Fruit fly (Drosophila melanogaster) whole organism, embryonic: ENCODE results near the gene Tyler.

Source experiments
- Abd-B ChIP-seq: fragments of 200-800 bp; sonication (Bioruptor generic); optimal IDR thresholded peaks from 2 replicates; lab custom pipeline; 2018; ENCODE audit warnings: missing biosample characterization, mild to moderate bottlenecking, missing genetic modification characterization, moderate library complexity
- Blimp-1 ChIP-seq: fragments of 200-800 bp; sonication (Bioruptor generic); optimal IDR thresholded peaks from 3 replicates; lab custom pipeline; 2018; ENCODE audit warnings: missing biosample characterization, missing genetic modification characterization, mild to moderate bottlenecking, moderate library complexity, missing genetic modification reagents
- CG10267 ChIP-seq: fragments of 200-800 bp; sonication (Bioruptor generic); optimal IDR thresholded peaks from 2 replicates; lab custom pipeline; 2018; ENCODE audit warnings: missing biosample characterization, mild to moderate bottlenecking, missing genetic modification characterization, moderate library complexity
- CG10366 ChIP-seq: fragments of 200-800 bp; sonication (Bioruptor generic); IDR thresholded peaks from 2 replicates; pipeline ENCODE4 v1.3.6; 2022; ENCODE audit warnings: missing biosample characterization, missing genetic modification characterization
- CG11085 ChIP-seq: fragments of 200-800 bp; sonication (Bioruptor generic); IDR thresholded peaks from 2 replicates; pipeline ENCODE4 v1.3.6; 2022; ENCODE audit warnings: missing biosample characterization, missing genetic modification characterization
- CG12104 ChIP-seq: fragments of 200-800 bp; sonication (Bioruptor generic); optimal IDR thresholded peaks from 3 replicates; lab custom pipeline; 2016; ENCODE audit warnings: missing biosample characterization, missing genetic modification characterization
- CG13424 ChIP-seq: fragments of 200-800 bp; sonication (Bioruptor generic); optimal IDR thresholded peaks from 2 replicates; lab custom pipeline; 2019; ENCODE audit warnings: missing biosample characterization, mild to moderate bottlenecking, missing genetic modification characterization, moderate library complexity
- CG15011 ChIP-seq: fragments of 200-800 bp; sonication (Bioruptor generic); optimal IDR thresholded peaks from 3 replicates; lab custom pipeline; 2018; ENCODE audit warnings: missing biosample characterization, mild to moderate bottlenecking, missing genetic modification characterization
- CG17912 ChIP-seq: fragments of 200-800 bp; sonication (Bioruptor generic); optimal IDR thresholded peaks from 2 replicates; lab custom pipeline; 2018; ENCODE audit warnings: missing biosample characterization, mild to moderate bottlenecking, missing genetic modification characterization
- CG18619 ChIP-seq: fragments of 200-800 bp; sonication (Bioruptor generic); optimal IDR thresholded peaks from 3 replicates; lab custom pipeline; 2017; ENCODE audit warnings: missing biosample characterization, mild to moderate bottlenecking, missing genetic modification characterization
- CG2116 ChIP-seq: fragments of 200-800 bp; sonication (Bioruptor generic); optimal IDR thresholded peaks from 3 replicates; lab custom pipeline; 2018; ENCODE audit warnings: missing biosample characterization, mild to moderate bottlenecking, missing genetic modification characterization
- CG30020 ChIP-seq: fragments of 200-800 bp; optimal IDR thresholded peaks from 2 replicates; lab custom pipeline; 2019; ENCODE audit warnings: missing biosample characterization, mild to moderate bottlenecking, missing genetic modification characterization, moderate library complexity
- CG3281 ChIP-seq: fragments of 200-800 bp; sonication (Bioruptor generic); optimal IDR thresholded peaks from 3 replicates; lab custom pipeline; 2017; ENCODE audit warnings: missing biosample characterization, mild to moderate bottlenecking, missing genetic modification characterization
- CG33557 ChIP-seq: fragments of 200-800 bp; sonication (Bioruptor generic); optimal IDR thresholded peaks from 2 replicates; lab custom pipeline; 2019; ENCODE audit warnings: missing biosample characterization, mild to moderate bottlenecking, missing genetic modification characterization, moderate library complexity
- CG34224 ChIP-seq: fragments of 200-800 bp; sonication (Bioruptor generic); IDR thresholded peaks from 3 replicates; pipeline ENCODE4 v1.3.6; 2022; ENCODE audit warnings: missing biosample characterization, missing genetic modification characterization; ENCODE audit not compliant: partially characterized antibody
- CG3726 ChIP-seq: fragments of 200-800 bp; sonication (Bioruptor generic); IDR thresholded peaks from 3 replicates; pipeline ENCODE4, ENCODE4 v1.3.6; 2022; ENCODE audit warnings: missing biosample characterization, missing genetic modification characterization
- CG4617 ChIP-seq: fragments of 200-800 bp; sonication (Bioruptor generic); optimal IDR thresholded peaks from 3 replicates; lab custom pipeline; 2016; ENCODE audit warnings: missing biosample characterization, missing genetic modification characterization, borderline replicate concordance
- CG6175 ChIP-seq: fragments of 200-800 bp; sonication (Bioruptor generic); IDR thresholded peaks from 3 replicates; pipeline ENCODE4 v1.3.6; 2022; ENCODE audit warnings: missing biosample characterization, missing genetic modification characterization
- CG7745 ChIP-seq: fragments of 200-800 bp; sonication (Bioruptor generic); optimal IDR thresholded peaks from 2 replicates; lab custom pipeline; 2018; ENCODE audit warnings: missing biosample characterization, mild to moderate bottlenecking, missing genetic modification characterization, moderate library complexity
- CG7839 ChIP-seq: fragments of 200-800 bp; sonication (Bioruptor generic); optimal IDR thresholded peaks from 3 replicates; lab custom pipeline; 2018; ENCODE audit warnings: missing biosample characterization, mild to moderate bottlenecking, missing genetic modification characterization, moderate library complexity
- CG9797 ChIP-seq: fragments of 200-800 bp; sonication (Bioruptor generic); optimal IDR thresholded peaks from 3 replicates; lab custom pipeline; 2018; ENCODE audit warnings: missing biosample characterization, mild to moderate bottlenecking, missing genetic modification characterization
- CHES-1-like ChIP-seq: fragments of 200-800 bp; sonication (Bioruptor generic); optimal IDR thresholded peaks from 2 replicates; lab custom pipeline; 2016; ENCODE audit warnings: missing biosample characterization, missing genetic modification characterization
- CTCF ChIP-seq: fragments of 200-800 bp; sonication (Bioruptor generic); optimal IDR thresholded peaks from 2 replicates; lab custom pipeline; 2017; ENCODE audit warnings: missing biosample characterization, mild to moderate bottlenecking, missing genetic modification characterization, moderate library complexity
- Camta ChIP-seq: fragments of 200-800 bp; sonication (Bioruptor generic); optimal IDR thresholded peaks from 2 replicates; lab custom pipeline; 2016; ENCODE audit warnings: missing biosample characterization, missing genetic modification characterization
- CoRest ChIP-seq: fragments of 200-800 bp; sonication (Bioruptor generic); optimal IDR thresholded peaks from 3 replicates; lab custom pipeline; 2018; ENCODE audit warnings: missing biosample characterization, mild to moderate bottlenecking, missing genetic modification characterization, moderate library complexity
- Dek ChIP-seq: fragments of 200-800 bp; sonication (Bioruptor generic); optimal IDR thresholded peaks from 3 replicates; lab custom pipeline; 2019; ENCODE audit warnings: missing biosample characterization, mild to moderate bottlenecking, missing genetic modification characterization, moderate library complexity
- Dll ChIP-seq: fragments of 200-800 bp; sonication (Bioruptor generic); IDR thresholded peaks from 4 replicates; pipeline ENCODE4 v1.3.6; 2022; ENCODE audit warnings: missing biosample characterization, missing genetic modification characterization; ENCODE audit not compliant: partially characterized antibody
- Ets97D ChIP-seq: fragments of 200-800 bp; sonication (Bioruptor generic); optimal IDR thresholded peaks from 3 replicates; lab custom pipeline; 2016; ENCODE audit warnings: missing biosample characterization, missing genetic modification characterization
- H15 ChIP-seq: fragments of 200-800 bp; sonication (Bioruptor generic); IDR thresholded peaks from 3 replicates; pipeline ENCODE4 v1.3.6; 2022; ENCODE audit warnings: missing biosample characterization, missing genetic modification characterization
- Kr ChIP-seq: fragments of 200-800 bp; sonication (Bioruptor generic); optimal IDR thresholded peaks from 2 replicates; lab custom pipeline; 2017; ENCODE audit warnings: missing biosample characterization, mild to moderate bottlenecking, missing genetic modification characterization
- Xbp1 ChIP-seq: fragments of 200-800 bp; sonication (Bioruptor generic); optimal IDR thresholded peaks from 3 replicates; lab custom pipeline; 2016; ENCODE audit warnings: missing biosample characterization, mild to moderate bottlenecking, missing genetic modification characterization
- bsh ChIP-seq, 2 experiments: fragments of 200-800 bp; sonication (Bioruptor generic); optimal IDR thresholded peaks; 2 replicates each; lab custom pipeline; 2017 to 2018; ENCODE audit warnings: mild to moderate bottlenecking in 2 of 2, missing biosample characterization in 2 of 2, missing genetic modification characterization in 2 of 2, moderate library complexity in 1 of 2
- cg ChIP-seq: fragments of 200-800 bp; sonication (Bioruptor generic); optimal IDR thresholded peaks from 3 replicates; lab custom pipeline; 2019; ENCODE audit warnings: missing biosample characterization, mild to moderate bottlenecking, missing genetic modification characterization, moderate library complexity
- chn ChIP-seq: fragments of 200-800 bp; sonication (Bioruptor generic); optimal IDR thresholded peaks from 2 replicates; lab custom pipeline; 2016; ENCODE audit warnings: missing biosample characterization, missing genetic modification characterization
- crc ChIP-seq: fragments of 200-800 bp; sonication (Bioruptor generic); optimal IDR thresholded peaks from 2 replicates; lab custom pipeline; 2016; ENCODE audit warnings: missing biosample characterization, missing genetic modification characterization
- dati ChIP-seq: fragments of 200-800 bp; sonication (Bioruptor generic); IDR thresholded peaks from 2 replicates; pipeline ENCODE4 v1.3.6; 2022; ENCODE audit warnings: missing biosample characterization, missing genetic modification characterization
- dimm ChIP-seq: fragments of 200-800 bp; sonication (Bioruptor generic); IDR thresholded peaks from 2 replicates; pipeline ENCODE4 v1.3.6; 2022; ENCODE audit warnings: missing biosample characterization, missing genetic modification characterization
- disco-r ChIP-seq: fragments of 200-800 bp; sonication (Bioruptor generic); optimal IDR thresholded peaks from 2 replicates; lab custom pipeline; 2016; ENCODE audit warnings: missing biosample characterization, missing genetic modification characterization
- eve ChIP-seq, 2 experiments: fragments of >200 bp; optimal IDR thresholded peaks; 2 replicates each; lab custom pipeline; 2017; ENCODE audit warnings: missing biosample characterization in 2 of 2, missing genetic modification characterization in 2 of 2
- gt ChIP-seq: fragments of 200-800 bp; sonication (Bioruptor generic); IDR thresholded peaks from 2 replicates; pipeline ENCODE4 v1.3.6; 2022; ENCODE audit warnings: missing biosample characterization, missing genetic modification characterization
- knrl ChIP-seq: fragments of 200-800 bp; sonication (Bioruptor generic); IDR thresholded peaks from 3 replicates; pipeline ENCODE4 v1.3.6; 2022; ENCODE audit warnings: missing biosample characterization, missing genetic modification characterization; ENCODE audit not compliant: partially characterized antibody
- lilli ChIP-seq: fragments of 200-800 bp; sonication (Bioruptor generic); optimal IDR thresholded peaks from 3 replicates; lab custom pipeline; 2016; ENCODE audit warnings: missing biosample characterization, missing genetic modification characterization
- lmd ChIP-seq: fragments of 200-800 bp; sonication (Bioruptor generic); IDR thresholded peaks from 2 replicates; pipeline ENCODE4 v1.3.6; 2022; ENCODE audit warnings: missing biosample characterization, missing genetic modification characterization
- nerfin-2 ChIP-seq: fragments of 200-800 bp; sonication (Bioruptor generic); IDR thresholded peaks from 2 replicates; pipeline ENCODE4 v1.3.6; 2022; ENCODE audit warnings: missing biosample characterization, missing genetic modification characterization; ENCODE audit not compliant: partially characterized antibody
- nom ChIP-seq: fragments of 200-800 bp; sonication (Bioruptor generic); optimal IDR thresholded peaks from 2 replicates; lab custom pipeline; 2017; ENCODE audit warnings: missing biosample characterization, missing genetic modification characterization, mild to moderate bottlenecking, moderate library complexity, missing genetic modification reagents
- pfk ChIP-seq: fragments of 200-800 bp; sonication (Bioruptor generic); optimal IDR thresholded peaks from 2 replicates; lab custom pipeline; 2018; ENCODE audit warnings: missing biosample characterization, mild to moderate bottlenecking, missing genetic modification characterization, moderate library complexity
- pita ChIP-seq: fragments of 200-800 bp; sonication (Bioruptor generic); optimal IDR thresholded peaks from 2 replicates; lab custom pipeline; 2017; ENCODE audit warnings: missing biosample characterization, mild to moderate bottlenecking, missing genetic modification characterization
- pros ChIP-seq: fragments of 200-800 bp; sonication (Bioruptor generic); optimal IDR thresholded peaks from 3 replicates; lab custom pipeline; 2019; ENCODE audit warnings: missing biosample characterization, mild to moderate bottlenecking, missing genetic modification characterization, moderate library complexity
- sim ChIP-seq: fragments of 200-800 bp; sonication (Bioruptor generic); IDR thresholded peaks from 2 replicates; pipeline ENCODE4 v1.3.6; 2022; ENCODE audit warnings: missing biosample characterization, missing genetic modification characterization
- tap ChIP-seq: fragments of 200-800 bp; optimal IDR thresholded peaks from 3 replicates; lab custom pipeline; 2019; ENCODE audit warnings: missing biosample characterization, mild to moderate bottlenecking, missing genetic modification characterization, moderate library complexity
- zen2 ChIP-seq: fragments of 200-800 bp; sonication (Bioruptor generic); IDR thresholded peaks from 3 replicates; pipeline ENCODE4 v1.3.6; 2022; ENCODE audit warnings: missing biosample characterization, missing genetic modification characterization; ENCODE audit not compliant: partially characterized antibody

The Tyler gene

dm6 chrX:19613473-19613872, 2.1 kb downstream of the Tyler start (continued):
- TF ChIP-seq lmd, result no peak
- no peak for TF ChIP-seq Kr (GFP tag; lab: Kevin White, UChicago)
- no peak for TF ChIP-seq eve (GFP tag; optimal IDR thresholded peaks at IDR 0.05; lab: Kevin White, UChicago)
- TF ChIP-seq tap (tag; lab: Kevin White, UChicago), result no peak
- no peak for TF ChIP-seq pros (GFP tag; lab: Kevin White, UChicago)
- TF ChIP-seq pfk, result peak; percentile 97
- TF ChIP-seq lilli (GFP tag; lab: Kevin White, UChicago), result no peak
- TF ChIP-seq CoRest, result peak; percentile 22
- no peak for TF ChIP-seq CG15011 (GFP tag; lab: Kevin White, UChicago)
- TF ChIP-seq crc (GFP tag; lab: Kevin White, UChicago), result no peak
- TF ChIP-seq CG10267 (tag; lab: Kevin White, UChicago), result peak; percentile 54
- TF ChIP-seq zen2 (GFP tag; lab: Robert Waterston, UW), result peak; percentile 64; the same call in 2 of the 3 replicates
- TF ChIP-seq nerfin-2 (GFP tag; lab: Robert Waterston, UW), result no peak
- peak; percentile 94 for TF ChIP-seq CG2116 (GFP tag; lab: Kevin White, UChicago)
- TF ChIP-seq CG17912 (GFP tag; lab: Kevin White, UChicago), result peak; percentile 86
- no peak for TF ChIP-seq H15 (GFP tag; lab: Robert Waterston, UW)
- TF ChIP-seq CG3726 (GFP tag; lab: Robert Waterston, UW), result no peak
- TF ChIP-seq CG33557 (GFP tag; lab: Kevin White, UChicago), result peak; percentile 58
- no peak for TF ChIP-seq dimm (GFP tag; lab: Robert Waterston, UW)
- peak; percentile 20 for TF ChIP-seq CG13424 (tag; lab: Kevin White, UChicago)
- TF ChIP-seq CG3281, result peak; percentile 78
- TF ChIP-seq CG11085 (GFP tag; lab: Robert Waterston, UW), result no peak
- peak; percentile 5 for TF ChIP-seq Xbp1 (GFP tag; lab: Kevin White, UChicago)
- TF ChIP-seq chn (GFP tag; lab: Kevin White, UChicago), result no peak
- no peak for TF ChIP-seq sim
- peak; percentile 55; the same call in 2 of the 3 replicates for TF ChIP-seq CG34224 (GFP tag; lab: Robert Waterston, UW)
- TF ChIP-seq Camta (GFP tag; lab: Kevin White, UChicago), result no peak
- no peak for TF ChIP-seq cg (GFP tag; lab: Kevin White, UChicago)
- TF ChIP-seq CG9797 (GFP tag; lab: Kevin White, UChicago), result peak; percentile 34
- peak; percentile 14 for TF ChIP-seq CTCF (GFP tag; lab: Kevin White, UChicago)
- no peak for TF ChIP-seq Abd-B (GFP tag; lab: Kevin White, UChicago)
- no peak for TF ChIP-seq dati (GFP tag; lab: Robert Waterston, UW)
- peak; percentile 98 for TF ChIP-seq Ets97D (GFP tag; lab: Kevin White, UChicago)
- no peak for TF ChIP-seq CG7839 (tag; lab: Kevin White, UChicago)
- TF ChIP-seq CG4617 (GFP tag; lab: Kevin White, UChicago), result no peak
- peak; percentile 44 for TF ChIP-seq CG30020 (tag; lab: Kevin White, UChicago)
- no peak for TF ChIP-seq CG7745
- TF ChIP-seq CG18619 (GFP tag; lab: Kevin White, UChicago), result peak; percentile 34
- no peak for TF ChIP-seq Dek (tag; lab: Kevin White, UChicago)
- no peak for TF ChIP-seq CG6175 (GFP tag; lab: Robert Waterston, UW)
- TF ChIP-seq bsh (GFP tag; optimal IDR thresholded peaks at IDR 0.05; lab: Kevin White, UChicago), result peak in 1 of 2 experiments; percentile 28
- peak; percentile 24 for TF ChIP-seq CHES-1-like (GFP tag; lab: Kevin White, UChicago)
- no peak for TF ChIP-seq pita (GFP tag; lab: Kevin White, UChicago)
- peak; percentile 69 for TF ChIP-seq nom (GFP tag; lab: Kevin White, UChicago)
- peak; percentile 15 for TF ChIP-seq CG12104 (GFP tag; lab: Kevin White, UChicago)
- no peak for TF ChIP-seq disco-r (GFP tag; lab: Kevin White, UChicago)
- no peak for TF ChIP-seq gt (GFP tag; lab: Robert Waterston, UW)
- no peak for TF ChIP-seq CG10366
- no peak for TF ChIP-seq knrl
- peak; percentile 53; the same call in 1 of the 4 replicates for TF ChIP-seq Dll
- TF ChIP-seq Blimp-1 (GFP tag; lab: Kevin White, UChicago), result no peak
